Fruit fly (Drosophila melanogaster) S2 (cell line): ENCODE results near the gene tHMG2.

Experiments
- CG8478 ChIP-seq: fragments of >200 bp; optimal IDR thresholded peaks from 2 replicates; lab custom pipeline; 2018
- CTCF ChIP-seq, 2 experiments: fragments of >200 bp; optimal IDR thresholded peaks; 2 replicates each; lab custom pipeline; 2018

- TF ChIP-seq CTCF (optimal IDR thresholded peaks at IDR 0.05; lab: Kevin White, UChicago): no peak
- no peak for TF ChIP-seq CG8478 (lab: Kevin White, UChicago)
These were observed 25.5 kb downstream of the tHMG2 start for dm6 chr3R:22518285-22518684.
